Worm (Caenorhabditis elegans): ENCODE data around the gene R02F2.1.

ce11 chrIII:5506936-5507335 is 5.3 kb downstream of the R02F2.1 start:
- TF ChIP-seq him-1 (tag; optimal IDR thresholded peaks at IDR 0.05) (no peak), W03F9.2 (tag; optimal IDR thresholded peaks at IDR 0.05) (no peak), dao-5 (tag; optimal IDR thresholded peaks at IDR 0.05) (no peak)

Measured in whole organism, L4/young adult.